Fruit fly (Drosophila melanogaster) whole organism, embryonic: ENCODE results near the gene Smu1.
A peak's percentile ranks its signal among the peaks of the same experiment; 100 is the strongest.

ENCODE experiments used
- B-H2 ChIP-seq: fragments of 200-800 bp; sonication (Bioruptor generic); optimal IDR thresholded peaks from 2 replicates; lab custom pipeline; 2018; ENCODE audit warnings: missing biosample characterization, mild to moderate bottlenecking, missing genetic modification characterization
- BEAF-32 ChIP-seq: fragments of 200-800 bp; sonication (Bioruptor generic); optimal IDR thresholded peaks from 3 replicates; lab custom pipeline; 2017; ENCODE audit warnings: missing biosample characterization, missing genetic modification characterization, mild to moderate bottlenecking, moderate library complexity, missing genetic modification reagents
- BtbVII ChIP-seq: fragments of 200-800 bp; sonication (Bioruptor generic); optimal IDR thresholded peaks from 3 replicates; lab custom pipeline; 2017; ENCODE audit warnings: missing biosample characterization, mild to moderate bottlenecking, missing genetic modification characterization
- CG10147 ChIP-seq: fragments of 200-800 bp; sonication (Bioruptor generic); optimal IDR thresholded peaks from 2 replicates; lab custom pipeline; 2019; ENCODE audit warnings: missing biosample characterization, mild to moderate bottlenecking, missing genetic modification characterization, moderate library complexity
- CG10267 ChIP-seq: fragments of 200-800 bp; sonication (Bioruptor generic); optimal IDR thresholded peaks from 2 replicates; lab custom pipeline; 2018; ENCODE audit warnings: missing biosample characterization, mild to moderate bottlenecking, missing genetic modification characterization, moderate library complexity
- CG10321 ChIP-seq: fragments of 200-800 bp; sonication (Bioruptor generic); IDR thresholded peaks from 2 replicates; pipeline ENCODE4 v1.3.6; 2022; ENCODE audit warnings: missing biosample characterization, missing genetic modification characterization
- CG10654 ChIP-seq: fragments of 200-800 bp; sonication (Bioruptor generic); optimal IDR thresholded peaks from 2 replicates; lab custom pipeline; 2016; ENCODE audit warnings: missing biosample characterization, missing genetic modification characterization
- CG11456 ChIP-seq: fragments of 200-800 bp; sonication (Bioruptor generic); IDR thresholded peaks from 3 replicates; pipeline ENCODE4 v1.3.6; 2022; ENCODE audit warnings: missing biosample characterization, missing genetic modification characterization
- CG11560 ChIP-seq: fragments of 200-800 bp; sonication (Bioruptor generic); IDR thresholded peaks from 3 replicates; pipeline ENCODE4 v1.3.6; 2022; ENCODE audit warnings: missing biosample characterization, missing genetic modification characterization
- CG11695 ChIP-seq: fragments of 200-800 bp; sonication (Bioruptor generic); IDR thresholded peaks from 3 replicates; pipeline ENCODE4 v1.3.6; 2022; ENCODE audit warnings: missing biosample characterization, missing genetic modification characterization
- CG14014 ChIP-seq: fragments of 200-800 bp; sonication (Bioruptor generic); IDR thresholded peaks from 2 replicates; pipeline ENCODE4 v1.3.6; 2022; ENCODE audit warnings: missing biosample characterization, missing genetic modification characterization
- CG15269 ChIP-seq: fragments of 200-800 bp; sonication (Bioruptor generic); optimal IDR thresholded peaks from 2 replicates; lab custom pipeline; 2018; ENCODE audit warnings: missing biosample characterization, mild to moderate bottlenecking, missing genetic modification characterization, moderate library complexity
- CG17568 ChIP-seq: fragments of 200-800 bp; sonication (Bioruptor generic); optimal IDR thresholded peaks from 2 replicates; lab custom pipeline; 2018; ENCODE audit warnings: missing biosample characterization, mild to moderate bottlenecking, missing genetic modification characterization, moderate library complexity
- CG17829 ChIP-seq: fragments of 200-800 bp; optimal IDR thresholded peaks from 2 replicates; lab custom pipeline; 2019; ENCODE audit warnings: missing biosample characterization, mild to moderate bottlenecking, missing genetic modification characterization, moderate library complexity
- CG1832 ChIP-seq: fragments of 200-800 bp; sonication (Bioruptor generic); optimal IDR thresholded peaks from 2 replicates; lab custom pipeline; 2017; ENCODE audit warnings: missing biosample characterization, mild to moderate bottlenecking, missing genetic modification characterization, inconsistent platforms
- CG30403 ChIP-seq: fragments of 200-800 bp; sonication (Bioruptor generic); optimal IDR thresholded peaks from 3 replicates; lab custom pipeline; 2016; ENCODE audit warnings: missing biosample characterization, missing genetic modification characterization
- CG31388 ChIP-seq: fragments of 200-800 bp; sonication (Bioruptor generic); optimal IDR thresholded peaks from 2 replicates; lab custom pipeline; 2016; ENCODE audit warnings: missing biosample characterization, missing genetic modification characterization
- CG4360 ChIP-seq: fragments of 200-800 bp; sonication (Bioruptor generic); IDR thresholded peaks from 2 replicates; pipeline ENCODE4 v1.3.6; 2022; ENCODE audit warnings: missing biosample characterization, missing genetic modification characterization
- CG4424 ChIP-seq: fragments of 200-800 bp; sonication (Bioruptor generic); optimal IDR thresholded peaks from 3 replicates; lab custom pipeline; 2016; ENCODE audit warnings: missing biosample characterization, missing genetic modification characterization
- CG8359 ChIP-seq: fragments of 200-800 bp; sonication (Bioruptor generic); optimal IDR thresholded peaks from 2 replicates; lab custom pipeline; 2017; ENCODE audit warnings: missing biosample characterization, mild to moderate bottlenecking, missing genetic modification characterization, borderline replicate concordance
- CG9437 ChIP-seq: fragments of 200-800 bp; sonication (Bioruptor generic); optimal IDR thresholded peaks from 2 replicates; lab custom pipeline; 2018; ENCODE audit warnings: missing biosample characterization, mild to moderate bottlenecking, missing genetic modification characterization
- CG9727 ChIP-seq: fragments of 200-800 bp; sonication (Bioruptor generic); optimal IDR thresholded peaks from 3 replicates; lab custom pipeline; 2017; ENCODE audit warnings: missing biosample characterization, mild to moderate bottlenecking, missing genetic modification characterization
- CoRest ChIP-seq: fragments of 200-800 bp; sonication (Bioruptor generic); optimal IDR thresholded peaks from 3 replicates; lab custom pipeline; 2018; ENCODE audit warnings: missing biosample characterization, mild to moderate bottlenecking, missing genetic modification characterization, moderate library complexity
- Doc3 ChIP-seq: fragments of 200-800 bp; sonication (Bioruptor generic); IDR thresholded peaks from 3 replicates; pipeline ENCODE4 v1.3.6; 2022; ENCODE audit warnings: missing biosample characterization, missing genetic modification characterization; ENCODE audit not compliant: partially characterized antibody
- Elba2 ChIP-seq: fragments of 200-800 bp; sonication (Bioruptor generic); optimal IDR thresholded peaks from 3 replicates; lab custom pipeline; 2016; ENCODE audit warnings: missing biosample characterization, missing genetic modification characterization
- GATAe ChIP-seq: fragments of 200-800 bp; sonication (Bioruptor generic); conservative IDR thresholded peaks from 2 replicates; pipeline ENCODE4 v1.3.6; 2022; ENCODE audit warnings: missing biosample characterization, missing genetic modification characterization
- H2.0 ChIP-seq: fragments of 200-800 bp; sonication (Bioruptor generic); IDR thresholded peaks from 2 replicates; pipeline ENCODE4 v1.3.6; 2022; ENCODE audit warnings: missing biosample characterization, missing genetic modification characterization
- HLH3B ChIP-seq: fragments of 200-800 bp; sonication (Bioruptor generic); IDR thresholded peaks from 2 replicates; pipeline ENCODE4 v1.3.6; 2022; ENCODE audit warnings: missing biosample characterization, missing genetic modification characterization
- HLHmδ ChIP-seq: fragments of 200-800 bp; sonication (Bioruptor generic); optimal IDR thresholded peaks from 2 replicates; lab custom pipeline; 2018; ENCODE audit warnings: missing biosample characterization, mild to moderate bottlenecking, missing genetic modification characterization, moderate library complexity
- Hr51 ChIP-seq, 2 experiments: fragments of 200-800 bp; sonication (Bioruptor generic); optimal IDR thresholded peaks; 2 replicates in 1 of 2; 3 replicates in 1 of 2; lab custom pipeline; 2016 to 2018; ENCODE audit warnings: missing biosample characterization in 2 of 2, missing genetic modification characterization in 2 of 2, mild to moderate bottlenecking in 1 of 2, moderate library complexity in 1 of 2
- Jarid2 ChIP-seq: fragments of 200-800 bp; sonication (Bioruptor generic); optimal IDR thresholded peaks from 3 replicates; lab custom pipeline; 2017; ENCODE audit warnings: mild to moderate bottlenecking, missing biosample characterization, missing genetic modification reagents, missing genetic modification characterization
- Neu2 ChIP-seq: fragments of 200-800 bp; sonication (Bioruptor generic); optimal IDR thresholded peaks from 3 replicates; lab custom pipeline; 2016; ENCODE audit warnings: missing biosample characterization, missing genetic modification characterization, borderline replicate concordance
- Nf-YA ChIP-seq: fragments of 200-800 bp; sonication (Bioruptor generic); IDR thresholded peaks from 2 replicates; pipeline ENCODE4 v1.3.6; 2022; ENCODE audit warnings: missing biosample characterization, missing genetic modification characterization
- Opbp ChIP-seq: fragments of 200-800 bp; sonication (Bioruptor generic); IDR thresholded peaks from 3 replicates; pipeline ENCODE4 v1.3.6; 2022; ENCODE audit warnings: missing biosample characterization, missing genetic modification characterization; ENCODE audit not compliant: partially characterized antibody
- Sin3A ChIP-seq: fragments of >200 bp; optimal IDR thresholded peaks from 2 replicates; lab custom pipeline; 2018
- Sox100B ChIP-seq: fragments of 200-800 bp; sonication (Bioruptor generic); optimal IDR thresholded peaks from 3 replicates; lab custom pipeline; 2018; ENCODE audit warnings: missing biosample characterization, mild to moderate bottlenecking, missing genetic modification characterization
- Tbp ChIP-seq: fragments of >200 bp; optimal IDR thresholded peaks from 2 replicates; lab custom pipeline; 2018; ENCODE audit warnings: missing biosample characterization, missing genetic modification characterization
- ap ChIP-seq: fragments of 200-800 bp; sonication (Bioruptor generic); IDR thresholded peaks from 2 replicates; pipeline ENCODE4 v1.3.6; 2022; ENCODE audit warnings: missing biosample characterization, missing genetic modification characterization
- bowl ChIP-seq: fragments of 200-800 bp; sonication (Bioruptor generic); IDR thresholded peaks from 2 replicates; pipeline ENCODE4 v1.3.6; 2022; ENCODE audit warnings: missing biosample characterization, missing genetic modification characterization
- cas ChIP-seq: fragments of 200-800 bp; sonication (Bioruptor generic); IDR thresholded peaks from 2 replicates; pipeline ENCODE4 v1.3.6; 2022; ENCODE audit warnings: missing biosample characterization, missing genetic modification characterization
- cato ChIP-seq: fragments of 200-800 bp; sonication (Bioruptor generic); optimal IDR thresholded peaks from 2 replicates; lab custom pipeline; 2016; ENCODE audit warnings: missing biosample characterization, missing genetic modification characterization, borderline replicate concordance
- caup ChIP-seq: fragments of 200-800 bp; sonication (Bioruptor generic); optimal IDR thresholded peaks from 3 replicates; lab custom pipeline; 2017; ENCODE audit warnings: missing biosample characterization, mild to moderate bottlenecking, missing genetic modification characterization, moderate library complexity; ENCODE audit not compliant: severe bottlenecking
- chn ChIP-seq: fragments of 200-800 bp; sonication (Bioruptor generic); optimal IDR thresholded peaks from 2 replicates; lab custom pipeline; 2016; ENCODE audit warnings: missing biosample characterization, missing genetic modification characterization
- esg ChIP-seq: fragments of 200-800 bp; sonication (Bioruptor generic); conservative IDR thresholded peaks from 2 replicates; pipeline ENCODE4 v1.3.6; 2022; ENCODE audit warnings: missing biosample characterization, missing genetic modification characterization
- eve ChIP-seq, 2 experiments: fragments of >200 bp; optimal IDR thresholded peaks; 2 replicates each; lab custom pipeline; 2017; ENCODE audit warnings: missing biosample characterization in 2 of 2, missing genetic modification characterization in 2 of 2
- nerfin-2 ChIP-seq: fragments of 200-800 bp; sonication (Bioruptor generic); IDR thresholded peaks from 2 replicates; pipeline ENCODE4 v1.3.6; 2022; ENCODE audit warnings: missing biosample characterization, missing genetic modification characterization; ENCODE audit not compliant: partially characterized antibody
- otp ChIP-seq: fragments of 200-800 bp; sonication (Bioruptor generic); IDR thresholded peaks from 3 replicates; pipeline ENCODE4, ENCODE4 v1.3.6; 2022; ENCODE audit warnings: missing biosample characterization, missing genetic modification characterization
- p53 ChIP-seq: fragments of 200-800 bp; sonication (Bioruptor generic); optimal IDR thresholded peaks from 2 replicates; lab custom pipeline; 2016; ENCODE audit warnings: missing biosample characterization, missing genetic modification characterization
- pros ChIP-seq: fragments of 200-800 bp; sonication (Bioruptor generic); optimal IDR thresholded peaks from 3 replicates; lab custom pipeline; 2019; ENCODE audit warnings: missing biosample characterization, mild to moderate bottlenecking, missing genetic modification characterization, moderate library complexity
- repo ChIP-seq: fragments of 200-800 bp; sonication (Bioruptor generic); optimal IDR thresholded peaks from 2 replicates; lab custom pipeline; 2016; ENCODE audit warnings: missing biosample characterization, missing genetic modification characterization
- run ChIP-seq: fragments of 200-800 bp; sonication (Bioruptor generic); optimal IDR thresholded peaks from 3 replicates; lab custom pipeline; 2018; ENCODE audit warnings: missing biosample characterization, mild to moderate bottlenecking, missing genetic modification characterization
- tup ChIP-seq: fragments of 200-800 bp; sonication (Bioruptor generic); optimal IDR thresholded peaks from 2 replicates; lab custom pipeline; 2016; ENCODE audit warnings: missing biosample characterization, mild to moderate bottlenecking, missing genetic modification characterization, moderate library complexity

The Smu1 gene

DNA sequence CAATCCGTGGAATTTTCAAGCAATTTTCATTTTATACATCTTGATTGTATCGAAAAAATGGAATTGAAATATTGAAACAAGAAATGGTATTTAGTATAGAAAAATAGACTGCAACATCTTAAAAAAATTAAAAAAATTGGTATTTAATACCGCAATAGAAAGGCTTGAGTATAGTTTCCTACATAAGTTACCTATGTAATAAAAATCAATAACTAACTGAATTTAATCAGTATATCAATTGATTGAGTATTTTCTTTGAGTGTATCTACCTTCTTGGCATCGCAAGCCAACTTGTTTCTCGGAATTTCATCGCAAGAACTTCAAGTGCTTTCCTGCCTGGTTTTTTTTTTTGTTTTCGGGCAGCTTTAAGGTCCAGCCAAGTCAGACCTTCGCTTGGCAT is 9.4 kb upstream of the Smu1 start (continued):
- TF ChIP-seq CG30403: peak; percentile 13
- TF ChIP-seq HLH3B: no peak
- TF ChIP-seq H2.0 (GFP tag; lab: Robert Waterston, UW): no peak
- no peak for TF ChIP-seq CG1832 (GFP tag; lab: Kevin White, UChicago)
- TF ChIP-seq CG8359 (GFP tag; lab: Kevin White, UChicago): no peak
- no peak for TF ChIP-seq esg (GFP tag; lab: Robert Waterston, UW)
- TF ChIP-seq CG15269 (tag; lab: Kevin White, UChicago): no peak
- no peak for TF ChIP-seq CG11560
- no peak for TF ChIP-seq Opbp
- no peak for TF ChIP-seq CG31388 (GFP tag; lab: Kevin White, UChicago)
- no peak for TF ChIP-seq CG4424
- TF ChIP-seq Hr51 (GFP tag; optimal IDR thresholded peaks at IDR 0.05; lab: Kevin White, UChicago): peak in 1 of 2 experiments; percentile 33
- TF ChIP-seq cato (GFP tag; lab: Kevin White, UChicago): no peak
- no peak for TF ChIP-seq CG14014 (GFP tag; lab: Robert Waterston, UW)
- TF ChIP-seq cas (GFP tag; lab: Robert Waterston, UW): no peak
- TF ChIP-seq CG17568 (GFP tag; lab: Kevin White, UChicago): no peak
- no peak for TF ChIP-seq p53 (GFP tag; lab: Kevin White, UChicago)
- no peak for TF ChIP-seq CG10321 (GFP tag; lab: Robert Waterston, UW)
- no peak for TF ChIP-seq Doc3 (GFP tag; lab: Robert Waterston, UW)
- TF ChIP-seq Tbp (GFP tag; lab: Kevin White, UChicago): no peak
- no peak for TF ChIP-seq CG9437
- TF ChIP-seq HLHmδ: no peak
- no peak for TF ChIP-seq Neu2 (GFP tag; lab: Kevin White, UChicago)
- no peak for TF ChIP-seq nerfin-2 (GFP tag; lab: Robert Waterston, UW)
- peak; percentile 28 for TF ChIP-seq CoRest
- TF ChIP-seq otp (GFP tag; lab: Robert Waterston, UW): no peak
- TF ChIP-seq run: no peak
- TF ChIP-seq GATAe (GFP tag; lab: Robert Waterston, UW): no peak
- no peak for TF ChIP-seq chn (GFP tag; lab: Kevin White, UChicago)
- TF ChIP-seq Jarid2: no peak
- no peak for TF ChIP-seq bowl (GFP tag; lab: Robert Waterston, UW)
- peak; percentile 9 for TF ChIP-seq CG10267 (tag; lab: Kevin White, UChicago)
- no peak for TF ChIP-seq CG9727
- no peak for TF ChIP-seq BEAF-32 (GFP tag; lab: Kevin White, UChicago)
- TF ChIP-seq Sin3A (lab: Kevin White, UChicago): no peak
- TF ChIP-seq Elba2: no peak
- TF ChIP-seq tup (GFP tag; lab: Kevin White, UChicago): no peak
- no peak for TF ChIP-seq pros
- TF ChIP-seq CG11695 (GFP tag; lab: Robert Waterston, UW): no peak
- TF ChIP-seq CG4360 (GFP tag; lab: Robert Waterston, UW): no peak
- TF ChIP-seq BtbVII (GFP tag; lab: Kevin White, UChicago): no peak
- TF ChIP-seq CG10654 (GFP tag; lab: Kevin White, UChicago): no peak
- no peak for TF ChIP-seq caup
- TF ChIP-seq Nf-YA (GFP tag; lab: Robert Waterston, UW): no peak
- TF ChIP-seq CG10147: no peak
- TF ChIP-seq ap (GFP tag; lab: Robert Waterston, UW): no peak
- no peak for TF ChIP-seq CG11456 (GFP tag; lab: Robert Waterston, UW)
- no peak for TF ChIP-seq eve (GFP tag; optimal IDR thresholded peaks at IDR 0.05; lab: Kevin White, UChicago)
- TF ChIP-seq CG17829: no peak
- no peak for TF ChIP-seq Sox100B (GFP tag; lab: Kevin White, UChicago)
- TF ChIP-seq B-H2: no peak
- no peak for TF ChIP-seq repo (GFP tag; lab: Kevin White, UChicago)
